Worm (Caenorhabditis elegans) whole organism, L2 larva: ENCODE results near the gene btb-10.
"Not testable (repeated sequence)": the region's sequence is repeated elsewhere in the genome, so short reads cannot be mapped to it uniquely, and the experiment has no call there.

Experiments used
- R02D3.7 ChIP-seq: fragments of 150-350 bp; optimal IDR thresholded peaks from 2 replicates; lab custom pipeline; 2014; ENCODE audit warnings: missing biosample characterization, missing genetic modification characterization
- Y55F3AM.14 ChIP-seq: fragments of 200-800 bp; sonication (Bioruptor generic); optimal IDR thresholded peaks from 2 replicates; lab custom pipeline; 2018; ENCODE audit warnings: mild to moderate bottlenecking, missing genetic modification characterization, missing compliant biosample characterization
- ZK546.5 ChIP-seq: sonication (generic microtip); optimal IDR thresholded peaks from 2 replicates; lab custom pipeline; 2017; ENCODE audit warnings: missing biosample characterization, missing genetic modification characterization
- alr-1 ChIP-seq: fragments of 150-350 bp; optimal IDR thresholded peaks from 2 replicates; lab custom pipeline; 2014; ENCODE audit warnings: missing biosample characterization, missing genetic modification characterization
- ceh-82 ChIP-seq: fragments of 150-350 bp; optimal IDR thresholded peaks from 2 replicates; lab custom pipeline; 2014; ENCODE audit warnings: missing biosample characterization, missing genetic modification characterization
- crh-2 ChIP-seq: sonication (generic microtip); optimal IDR thresholded peaks from 2 replicates; lab custom pipeline; 2017; ENCODE audit warnings: missing biosample characterization, missing genetic modification characterization
- dmd-4 ChIP-seq: sonication (generic microtip); optimal IDR thresholded peaks from 2 replicates; lab custom pipeline; 2017; ENCODE audit warnings: missing biosample characterization, missing genetic modification characterization
- egl-27 ChIP-seq: sonication (generic microtip); optimal IDR thresholded peaks from 3 replicates; lab custom pipeline; 2017; ENCODE audit warnings: missing biosample characterization, missing genetic modification reagents, missing genetic modification characterization
- elt-3 ChIP-seq: sonication (generic microtip); optimal IDR thresholded peaks from 2 replicates; lab custom pipeline; 2017; ENCODE audit warnings: missing biosample characterization, missing genetic modification characterization
- lin-11 ChIP-seq: fragments of 150-350 bp; sonication (generic microtip); optimal IDR thresholded peaks from 2 replicates; lab custom pipeline; 2014; ENCODE audit warnings: missing biosample characterization, missing genetic modification characterization, inconsistent platforms, mixed read lengths
- lin-13 ChIP-seq: fragments of 150-350 bp; optimal IDR thresholded peaks from 2 replicates; lab custom pipeline; 2014; ENCODE audit warnings: missing biosample characterization, missing genetic modification reagents, missing genetic modification characterization
- nhr-10 ChIP-seq: sonication (generic microtip); optimal IDR thresholded peaks from 2 replicates; lab custom pipeline; 2017; ENCODE audit warnings: missing biosample characterization, missing genetic modification characterization
- nhr-11 ChIP-seq: fragments of 150-350 bp; optimal IDR thresholded peaks from 2 replicates; lab custom pipeline; 2014; ENCODE audit warnings: missing biosample characterization, missing genetic modification characterization
- nhr-129 ChIP-seq: fragments of 150-350 bp; optimal IDR thresholded peaks from 2 replicates; lab custom pipeline; 2014; ENCODE audit warnings: missing biosample characterization, missing genetic modification characterization
- nhr-21 ChIP-seq: fragments of 150-350 bp; optimal IDR thresholded peaks from 2 replicates; lab custom pipeline; 2014; ENCODE audit warnings: missing biosample characterization, missing genetic modification characterization
- nhr-23 ChIP-seq: fragments of 150-350 bp; optimal IDR thresholded peaks from 2 replicates; lab custom pipeline; 2014; ENCODE audit warnings: missing biosample characterization, missing genetic modification reagents, missing genetic modification characterization
- nhr-77 ChIP-seq: fragments of 150-350 bp; optimal IDR thresholded peaks from 2 replicates; lab custom pipeline; 2014; ENCODE audit warnings: missing biosample characterization, missing genetic modification characterization
- skn-1 ChIP-seq: sonication (generic microtip); optimal IDR thresholded peaks from 2 replicates; lab custom pipeline; 2017; ENCODE audit warnings: missing biosample characterization, missing genetic modification characterization
- unc-39 ChIP-seq: fragments of 150-350 bp; optimal IDR thresholded peaks from 2 replicates; lab custom pipeline; 2014; ENCODE audit warnings: missing biosample characterization, missing genetic modification characterization
- unc-62 ChIP-seq: fragments of 150-350 bp; optimal IDR thresholded peaks from 2 replicates; lab custom pipeline; 2014; ENCODE audit warnings: missing biosample characterization, missing genetic modification reagents, missing genetic modification characterization
- ztf-1 ChIP-seq: fragments of 200-800 bp; sonication (Bioruptor generic); conservative IDR thresholded peaks from 2 replicates; pipeline ENCODE4 v1.3.6; 2022; ENCODE audit warnings: missing genetic modification characterization, missing compliant biosample characterization
- ztf-11 ChIP-seq: sonication (generic microtip); optimal IDR thresholded peaks from 2 replicates; lab custom pipeline; 2017; ENCODE audit warnings: missing biosample characterization, missing genetic modification characterization

Gene btb-10

DNA sequence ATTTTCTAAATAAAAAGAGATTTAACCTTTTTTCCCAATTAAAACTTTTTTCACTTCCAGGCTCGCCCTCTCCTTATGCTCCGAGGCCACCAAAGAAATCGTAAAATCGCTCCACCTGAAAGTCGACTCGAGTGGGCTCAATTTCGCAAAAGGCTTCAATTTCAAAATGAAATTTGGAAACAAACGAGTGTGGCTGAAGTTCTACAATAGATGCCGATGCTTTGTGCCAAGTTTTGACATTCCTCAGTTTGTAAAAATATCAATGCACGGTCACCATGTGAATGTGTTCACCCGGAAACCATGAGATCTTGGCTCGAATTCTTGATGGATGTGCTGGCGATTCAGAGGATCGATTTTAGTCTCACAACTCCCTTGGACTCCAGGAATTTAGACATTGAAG is 33.9 kb downstream of the btb-10 start, which contains the start of gene M01D1.12:
M01D1.12 (plus strand) TSS at position 301 of the 400 bp plus-strand sequence.
- TF ChIP-seq unc-39 (no peak), nhr-129 (tag; lab: Kevin White, UChicago) (no peak), lin-11 (tag; lab: Kevin White, UChicago) (no peak), crh-2 (tag; lab: Kevin White, UChicago) (no peak), egl-27 (no peak), ceh-82 (no peak), dmd-4 (tag; lab: Kevin White, UChicago) (no peak), nhr-10 (tag; lab: Kevin White, UChicago) (no peak), nhr-21 (no peak), elt-3 (tag; lab: Kevin White, UChicago) (no peak), R02D3.7 (no peak), nhr-11 (tag; lab: Kevin White, UChicago) (no peak), ztf-11 (no peak), ZK546.5 (tag; lab: Kevin White, UChicago) (no peak), nhr-77 (tag; lab: Kevin White, UChicago) (no peak), nhr-23 (no peak), lin-13 (GFP tag; lab: Kevin White, UChicago) (no peak), unc-62 (GFP tag; lab: Kevin White, UChicago) (no peak), alr-1 (tag; lab: Kevin White, UChicago) (no peak), ztf-1 (GFP tag; lab: Robert Waterston, UW) (no peak)

DNA sequence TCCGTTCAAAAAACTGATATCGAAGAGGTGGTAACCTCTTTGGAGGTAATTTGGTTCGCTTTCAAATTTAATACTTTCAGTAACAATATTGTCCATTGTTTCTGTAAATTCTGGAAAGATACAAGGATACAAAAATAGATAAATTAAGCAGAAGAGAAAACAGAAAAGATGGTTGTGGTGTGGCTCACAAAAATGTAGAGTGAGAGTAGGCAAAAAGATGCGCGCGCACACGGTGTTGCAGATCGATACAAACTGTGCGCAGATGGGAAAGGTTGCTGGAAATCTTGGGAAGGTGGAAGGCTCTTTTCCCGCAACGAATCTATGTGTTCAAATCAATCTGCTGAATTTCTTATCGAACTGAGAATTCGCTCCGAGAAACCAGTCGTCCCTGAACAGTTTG is 35.9 kb downstream of the btb-10 start, which contains the start of gene btb-11:
btb-11 (minus strand) TSS at position 101 of the 400 bp plus-strand sequence.
- TF ChIP-seq skn-1 (tag; lab: Kevin White, UChicago); Y55F3AM.14 (GFP tag; lab: Kevin White, UChicago); unc-62 (GFP tag; lab: Kevin White, UChicago): not testable (repeated sequence)
